Worm (Caenorhabditis elegans): Measurements from ENCODE around the gene F42A9.7.

The F42A9.7 gene

DNA sequence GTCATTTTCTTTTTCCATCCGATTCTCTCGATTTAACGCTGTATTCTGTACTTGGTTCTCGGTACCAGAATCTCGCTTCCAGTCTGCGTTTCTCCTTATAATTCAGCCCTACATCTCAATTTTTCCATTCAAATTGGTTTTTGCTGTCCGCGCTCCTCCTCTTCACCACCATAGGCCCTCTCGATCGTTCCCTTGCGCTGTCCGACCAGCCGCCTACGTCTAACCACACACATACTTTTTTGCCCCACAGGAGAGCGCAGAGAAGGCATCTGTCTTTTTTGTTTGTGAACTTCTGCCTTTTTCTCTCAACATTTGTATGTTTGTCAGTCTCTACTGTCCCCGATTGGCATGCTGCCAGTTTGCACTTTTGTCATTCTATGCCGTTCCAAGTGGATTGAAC, 10.4 kb upstream of the F42A9.7 start, which contains the start of gene F42A9.11 (continued):
- TF ChIP-seq R02D3.7 (tag; optimal IDR thresholded peaks at IDR 0.05) (no peak), php-3 (GFP tag; IDR thresholded peaks at IDR 0.05) (no peak), dve-1 (tag; optimal IDR thresholded peaks at IDR 0.05; ENCODE audit: insufficient read depth) (peak; percentile 14), mes-2 (tag; optimal IDR thresholded peaks at IDR 0.05; ENCODE audit: poor library complexity, severe bottlenecking) (peak; percentile 53), dpl-1 (GFP tag; optimal IDR thresholded peaks at IDR 0.05) (peak; percentile 9), ZK546.5 (tag; optimal IDR thresholded peaks at IDR 0.05) (no peak), set-16 (GFP tag; IDR thresholded peaks at IDR 0.05) (0 out of 2 replicates have a peak, but pooled peaks have one; percentile 20), snpc-1.2 (GFP tag; IDR thresholded peaks at IDR 0.05) (no peak), dmd-6 (GFP tag; IDR thresholded peaks at IDR 0.05) (peak; percentile 16; the same call in 1 of the 2 replicates), mep-1 (tag; optimal IDR thresholded peaks at IDR 0.05) (peak; percentile 51), Y105C5A.15 (GFP tag; IDR thresholded peaks at IDR 0.05) (no peak), daf-16 (GFP tag; optimal IDR thresholded peaks at IDR 0.05) (no peak), daf-16 (tag; optimal IDR thresholded peaks at IDR 0.05) (peak; percentile 48), dmd-8 (GFP tag; IDR thresholded peaks at IDR 0.05) (no peak), rbr-2 (tag; optimal IDR thresholded peaks at IDR 0.05) (peak; percentile 4), attf-4 (tag; optimal IDR thresholded peaks at IDR 0.05) (no peak), nhr-41 (GFP tag; IDR thresholded peaks at IDR 0.05) (no peak), T26A8.4 (GFP tag; IDR thresholded peaks at IDR 0.05) (peak; percentile 51; the same call in 1 of the 2 replicates), egl-43 (GFP tag; IDR thresholded peaks at IDR 0.05) (peak; percentile 43; the same call in 1 of the 2 replicates), nhr-76 (tag; optimal IDR thresholded peaks at IDR 0.05) (no peak), hmg-1.1 (GFP tag; IDR thresholded peaks at IDR 0.05) (peak; percentile 52; the same call in 1 of the 2 replicates), lim-7 (GFP tag; IDR thresholded peaks at IDR 0.05) (no peak), unc-130 (GFP tag; optimal IDR thresholded peaks at IDR 0.05) (no peak)

DNA sequence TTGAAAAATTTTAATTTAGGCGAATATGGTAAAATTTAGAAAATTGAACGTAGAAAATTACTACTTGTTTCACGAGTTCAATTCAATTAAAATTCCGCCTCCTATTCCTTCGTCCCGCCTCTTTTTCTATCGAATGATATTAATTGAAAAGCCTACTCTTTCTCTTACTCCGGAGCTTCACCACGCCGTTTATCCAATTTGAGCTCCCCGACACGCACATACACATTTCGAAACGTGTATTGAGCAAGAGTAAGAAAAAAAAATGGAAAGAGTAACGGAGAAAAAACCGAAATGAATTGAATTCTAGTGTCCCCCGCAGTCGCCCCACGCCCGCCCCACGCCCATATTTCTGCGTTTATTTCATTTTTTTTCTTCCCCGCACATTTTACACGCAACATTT, 9.3 kb upstream of the F42A9.7 start:
- TF ChIP-seq ctbp-1 (GFP tag; IDR thresholded peaks at IDR 0.05) (0 out of 2 replicates have a peak, but pooled peaks have one; percentile 18), aha-1 (tag) (peak; percentile 8), hif-1 (tag; optimal IDR thresholded peaks at IDR 0.05) (peak in 1 of 2 experiments; percentile 4), nhr-48 (tag; optimal IDR thresholded peaks at IDR 0.05) (no peak), egl-43 (GFP tag; IDR thresholded peaks at IDR 0.05) (0 out of 2 replicates have a peak, but pooled peaks have one; percentile 24), pha-4 (GFP tag; IDR thresholded peaks at IDR 0.05) (0 out of 2 replicates have a peak, but pooled peaks have one; percentile 8), pha-4 (tag; optimal IDR thresholded peaks at IDR 0.05) (no peak), fos-1 (tag; optimal IDR thresholded peaks at IDR 0.05) (no peak), T26A8.4 (GFP tag; IDR thresholded peaks at IDR 0.05) (peak; percentile 70; the same call in 1 of the 2 replicates)

DNA sequence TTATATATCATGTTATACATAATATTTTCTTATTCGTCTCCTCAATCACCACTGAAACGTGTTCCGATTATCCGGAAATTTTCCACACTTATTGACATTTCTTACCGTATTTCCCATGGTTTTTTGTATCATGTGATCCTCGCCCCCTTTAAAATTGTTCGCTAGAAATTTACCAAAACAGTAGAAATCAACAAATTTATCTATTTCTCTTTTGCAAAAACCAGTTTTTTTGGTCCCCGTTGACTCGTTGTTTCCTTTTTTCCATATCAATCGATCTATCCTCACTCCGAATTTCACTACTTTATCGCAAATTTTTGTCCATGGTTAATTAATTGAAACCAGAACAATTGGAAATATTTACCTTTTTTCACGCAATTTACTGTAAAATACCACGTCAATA, 8.8 kb upstream of the F42A9.7 start:
- TF ChIP-seq dpl-1 (GFP tag; optimal IDR thresholded peaks at IDR 0.05) = no peak
- TF ChIP-seq D1046.2 (GFP tag; IDR thresholded peaks at IDR 0.05) = no peak

DNA sequence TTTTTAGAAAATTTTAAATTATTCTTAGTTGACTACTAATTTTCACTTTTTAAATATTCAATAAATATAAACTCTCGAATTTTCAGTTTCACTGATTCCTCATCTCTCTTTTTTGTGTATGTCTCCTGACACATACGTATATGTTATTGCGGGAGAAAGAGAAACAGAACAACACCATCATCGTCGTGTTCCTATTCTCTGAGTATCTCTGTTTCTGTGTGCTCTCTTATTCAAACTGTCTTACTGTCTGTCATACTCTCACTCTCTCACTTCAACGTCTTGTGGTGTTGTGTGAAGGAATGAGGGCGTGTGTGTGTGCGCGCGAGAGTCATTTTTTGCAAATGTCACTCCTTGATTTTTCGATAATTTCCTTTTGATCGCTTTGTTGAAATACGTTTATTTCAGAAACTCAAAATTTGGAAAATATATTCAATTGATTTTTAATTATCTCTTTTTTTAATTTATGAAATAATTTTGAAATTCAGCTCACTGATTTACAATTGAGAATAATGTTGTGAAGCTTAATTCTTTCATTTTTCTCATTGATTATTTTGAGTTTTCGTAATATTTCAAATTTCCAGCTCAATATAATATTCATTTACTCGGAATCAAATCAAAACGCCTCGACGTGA, 3.3 kb upstream of the F42A9.7 start, which contains the start of gene lin-49:
Gene lin-49, plus strand, starts transcription at position 582 of the 632 bp plus-strand sequence.
- TF ChIP-seq ztf-7 (tag; optimal IDR thresholded peaks at IDR 0.05) (peak; percentile 15), mdt-29 (GFP tag; IDR thresholded peaks at IDR 0.05) (no peak), daf-19 (GFP tag; conservative IDR thresholded peaks at IDR 0.05) (no peak), mxl-2 (GFP tag; conservative IDR thresholded peaks at IDR 0.05) (no peak), dmd-8 (GFP tag; IDR thresholded peaks at IDR 0.05) (no peak), Y75B8A.6 (GFP tag; IDR thresholded peaks at IDR 0.05) (no peak), egl-27 (tag; optimal IDR thresholded peaks at IDR 0.05) (no peak), daf-16 (GFP tag; optimal IDR thresholded peaks at IDR 0.05) (peak in 1 of 2 experiments; percentile 79), daf-16 (tag; optimal IDR thresholded peaks at IDR 0.05) (peak; percentile 80), Y105C5A.15 (GFP tag; IDR thresholded peaks at IDR 0.05) (no peak), ceh-28 (tag; optimal IDR thresholded peaks at IDR 0.05) (no peak), ZK546.5 (tag; optimal IDR thresholded peaks at IDR 0.05) (no peak), zip-11 (GFP tag; IDR thresholded peaks at IDR 0.05) (no peak), unc-39 (tag; optimal IDR thresholded peaks at IDR 0.05) (no peak), fkh-10 (GFP tag; optimal IDR thresholded peaks at IDR 0.05) (peak; percentile 1), arid-1 (GFP tag; conservative IDR thresholded peaks at IDR 0.05) (0 out of 2 replicates have a peak, but pooled peaks have one; percentile 11), hlh-11 (tag; optimal IDR thresholded peaks at IDR 0.05) (peak; percentile 86), mxl-3 (GFP tag; optimal IDR thresholded peaks at IDR 0.05) (peak; percentile 68), duxl-1 (tag; optimal IDR thresholded peaks at IDR 0.05; ENCODE audit: poor library complexity) (no peak), lin-15B (tag; optimal IDR thresholded peaks at IDR 0.05) (no peak)

All from whole organism, L4 larva.